Fruit fly (Drosophila melanogaster) Kc167 (cell line): ENCODE measurements around the gene CG6059.

ENCODE experiments used
- Sin3A ChIP-seq: fragments of >200 bp; optimal IDR thresholded peaks from 2 replicates; lab custom pipeline; 2018; ENCODE audit warnings: missing external identifiers
- h ChIP-seq: fragments of >200 bp; optimal IDR thresholded peaks from 3 replicates; lab custom pipeline; 2018; ENCODE audit warnings: missing external identifiers
- insv ChIP-seq: fragments of >200 bp; optimal IDR thresholded peaks from 3 replicates; lab custom pipeline; 2018; ENCODE audit warnings: missing external identifiers
- psq ChIP-seq: fragments of >200 bp; optimal IDR thresholded peaks from 2 replicates; lab custom pipeline; 2017; ENCODE audit warnings: missing external identifiers
- ttk ChIP-seq: sonication (Bioruptor generic); optimal IDR thresholded peaks from 2 replicates; lab custom pipeline; 2017; ENCODE audit warnings: missing external identifiers

DNA sequence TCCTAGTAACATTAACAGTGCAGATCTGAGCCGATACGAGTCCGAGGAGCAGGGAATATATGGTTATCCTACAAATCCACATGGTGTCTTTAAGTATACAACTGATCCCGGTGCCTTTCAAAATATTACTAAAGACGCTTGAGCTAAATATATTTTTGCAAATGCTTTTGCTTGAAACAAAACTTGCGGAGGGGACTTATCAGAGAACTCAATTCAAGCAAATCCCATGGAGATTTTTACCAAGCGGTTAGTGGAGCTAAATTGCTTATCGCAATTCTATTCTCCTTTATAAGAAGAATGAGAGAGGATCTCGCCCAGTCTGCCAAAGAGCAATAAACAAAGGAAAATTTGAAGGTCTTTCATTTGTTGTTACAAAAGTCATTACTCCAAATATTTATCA, 24.9 kb downstream of the CG6059 start, which contains the start of gene eater:
- TF ChIP-seq h (lab: Kevin White, UChicago) (no peak), insv (no peak), ttk (no peak), psq (lab: Kevin White, UChicago) (no peak), Sin3A (lab: Kevin White, UChicago) (no peak)
